Fruit fly (Drosophila melanogaster) whole organism, embryonic: ENCODE measurements around the gene Nup153.

Source experiments
- B-H2 ChIP-seq: fragments of 200-800 bp; sonication (Bioruptor generic); optimal IDR thresholded peaks from 2 replicates; lab custom pipeline; 2018; ENCODE audit warnings: missing biosample characterization, mild to moderate bottlenecking, missing genetic modification characterization
- CG10147 ChIP-seq: fragments of 200-800 bp; sonication (Bioruptor generic); optimal IDR thresholded peaks from 2 replicates; lab custom pipeline; 2019; ENCODE audit warnings: missing biosample characterization, mild to moderate bottlenecking, missing genetic modification characterization, moderate library complexity
- CG10431 ChIP-seq: fragments of 200-800 bp; sonication (Bioruptor generic); optimal IDR thresholded peaks from 3 replicates; lab custom pipeline; 2018; ENCODE audit warnings: missing biosample characterization, mild to moderate bottlenecking, missing genetic modification characterization
- CG12219 ChIP-seq: fragments of 200-800 bp; sonication (Bioruptor generic); optimal IDR thresholded peaks from 3 replicates; lab custom pipeline; 2018; ENCODE audit warnings: missing biosample characterization, mild to moderate bottlenecking, missing genetic modification characterization
- CG14667 ChIP-seq: fragments of 200-800 bp; sonication (Bioruptor generic); IDR thresholded peaks from 2 replicates; pipeline ENCODE4 v1.3.6; 2022; ENCODE audit warnings: missing biosample characterization, missing genetic modification characterization
- CG15514 ChIP-seq: fragments of 200-800 bp; sonication (Bioruptor generic); optimal IDR thresholded peaks from 3 replicates; lab custom pipeline; 2017; ENCODE audit warnings: missing biosample characterization, missing genetic modification characterization, mild to moderate bottlenecking, moderate library complexity, missing genetic modification reagents
- CG15696 ChIP-seq: fragments of 200-800 bp; sonication (Bioruptor generic); optimal IDR thresholded peaks from 2 replicates; lab custom pipeline; 2019; ENCODE audit warnings: missing biosample characterization, mild to moderate bottlenecking, missing genetic modification characterization, moderate library complexity
- CG1602 ChIP-seq: fragments of 200-800 bp; sonication (Bioruptor generic); optimal IDR thresholded peaks from 3 replicates; lab custom pipeline; 2016; ENCODE audit warnings: missing biosample characterization, missing genetic modification characterization
- CG16863 ChIP-seq: fragments of 200-800 bp; sonication (Bioruptor generic); optimal IDR thresholded peaks from 3 replicates; lab custom pipeline; 2016; ENCODE audit warnings: missing biosample characterization, missing genetic modification characterization
- CG17568 ChIP-seq: fragments of 200-800 bp; sonication (Bioruptor generic); optimal IDR thresholded peaks from 2 replicates; lab custom pipeline; 2018; ENCODE audit warnings: missing biosample characterization, mild to moderate bottlenecking, missing genetic modification characterization, moderate library complexity
- CG1792 ChIP-seq: fragments of 200-800 bp; sonication (Bioruptor generic); optimal IDR thresholded peaks from 2 replicates; lab custom pipeline; 2016; ENCODE audit warnings: missing biosample characterization, missing genetic modification characterization
- CG1832 ChIP-seq: fragments of 200-800 bp; sonication (Bioruptor generic); optimal IDR thresholded peaks from 2 replicates; lab custom pipeline; 2017; ENCODE audit warnings: missing biosample characterization, mild to moderate bottlenecking, missing genetic modification characterization, inconsistent platforms
- CG18599 ChIP-seq: fragments of 200-800 bp; sonication (Bioruptor generic); optimal IDR thresholded peaks from 3 replicates; lab custom pipeline; 2017; ENCODE audit warnings: missing biosample characterization, missing genetic modification characterization, mild to moderate bottlenecking, moderate library complexity, missing genetic modification reagents
- CG2116 ChIP-seq: fragments of 200-800 bp; sonication (Bioruptor generic); optimal IDR thresholded peaks from 3 replicates; lab custom pipeline; 2018; ENCODE audit warnings: missing biosample characterization, mild to moderate bottlenecking, missing genetic modification characterization
- CG2202 ChIP-seq: fragments of 200-800 bp; sonication (Bioruptor generic); optimal IDR thresholded peaks from 2 replicates; lab custom pipeline; 2018; ENCODE audit warnings: missing biosample characterization, mild to moderate bottlenecking, missing genetic modification characterization
- CG3407 ChIP-seq: fragments of 200-800 bp; sonication (Bioruptor generic); optimal IDR thresholded peaks from 2 replicates; lab custom pipeline; 2018; ENCODE audit warnings: missing biosample characterization, mild to moderate bottlenecking, missing genetic modification characterization
- CG7271 ChIP-seq: fragments of 200-800 bp; sonication (Bioruptor generic); optimal IDR thresholded peaks from 2 replicates; lab custom pipeline; 2018; ENCODE audit warnings: missing biosample characterization, mild to moderate bottlenecking, missing genetic modification characterization, moderate library complexity
- CG7963 ChIP-seq: fragments of 200-800 bp; sonication (Bioruptor generic); IDR thresholded peaks from 3 replicates; pipeline ENCODE4 v1.3.6; 2022; ENCODE audit warnings: missing biosample characterization, missing genetic modification characterization; ENCODE audit not compliant: partially characterized antibody
- CG9797 ChIP-seq: fragments of 200-800 bp; sonication (Bioruptor generic); optimal IDR thresholded peaks from 3 replicates; lab custom pipeline; 2018; ENCODE audit warnings: missing biosample characterization, mild to moderate bottlenecking, missing genetic modification characterization
- CHES-1-like ChIP-seq: fragments of 200-800 bp; sonication (Bioruptor generic); optimal IDR thresholded peaks from 2 replicates; lab custom pipeline; 2016; ENCODE audit warnings: missing biosample characterization, missing genetic modification characterization
- Dfd ChIP-seq, 2 experiments: fragments of >200 bp; optimal IDR thresholded peaks; 2 replicates each; lab custom pipeline; 2017; ENCODE audit warnings: missing biosample characterization in 2 of 2, missing genetic modification characterization in 2 of 2
- Drgx ChIP-seq: fragments of 200-800 bp; sonication (Bioruptor generic); IDR thresholded peaks from 2 replicates; pipeline ENCODE4 v1.3.6; 2022; ENCODE audit warnings: missing biosample characterization, missing genetic modification characterization
- HLH54F ChIP-seq: fragments of 200-800 bp; sonication (Bioruptor generic); optimal IDR thresholded peaks from 3 replicates; lab custom pipeline; 2016; ENCODE audit warnings: missing biosample characterization, missing genetic modification characterization
- Hand ChIP-seq: fragments of 200-800 bp; sonication (Bioruptor generic); optimal IDR thresholded peaks from 2 replicates; lab custom pipeline; 2017; ENCODE audit warnings: mild to moderate bottlenecking, missing biosample characterization, missing genetic modification reagents, missing genetic modification characterization
- HmgD ChIP-seq: fragments of 200-800 bp; sonication (Bioruptor generic); optimal IDR thresholded peaks from 3 replicates; lab custom pipeline; 2016; ENCODE audit warnings: missing biosample characterization, missing genetic modification characterization
- HmgZ ChIP-seq: fragments of 200-800 bp; sonication (Bioruptor generic); optimal IDR thresholded peaks from 2 replicates; lab custom pipeline; 2018; ENCODE audit warnings: missing biosample characterization, mild to moderate bottlenecking, missing genetic modification characterization
- Hr78 ChIP-seq, 2 experiments: fragments of 200-800 bp in 1 of 2; fragments of >200 bp in 1 of 2; sonication (Bioruptor generic) in 1 of 2; optimal IDR thresholded peaks; 2 replicates each; lab custom pipeline; 2017 to 2019; ENCODE audit warnings: missing biosample characterization in 2 of 2, missing genetic modification characterization in 2 of 2, mild to moderate bottlenecking in 1 of 2, moderate library complexity in 1 of 2
- Mad ChIP-seq: fragments of 200-800 bp; sonication (Bioruptor generic); optimal IDR thresholded peaks from 2 replicates; lab custom pipeline; 2016; ENCODE audit warnings: missing biosample characterization, missing genetic modification characterization
- Mrtf ChIP-seq: fragments of 200-800 bp; sonication (Bioruptor generic); IDR thresholded peaks from 3 replicates; pipeline ENCODE4 v1.3.6; 2022; ENCODE audit warnings: missing biosample characterization, missing genetic modification characterization
- PHDP ChIP-seq: fragments of 200-800 bp; sonication (Bioruptor generic); optimal IDR thresholded peaks from 3 replicates; lab custom pipeline; 2018; ENCODE audit warnings: missing biosample characterization, mild to moderate bottlenecking, missing genetic modification characterization, moderate library complexity
- Sry-δ ChIP-seq: fragments of 200-800 bp; sonication (Bioruptor generic); optimal IDR thresholded peaks from 2 replicates; lab custom pipeline; 2016; ENCODE audit warnings: missing biosample characterization, missing genetic modification characterization
- ara ChIP-seq: fragments of 200-800 bp; sonication (Bioruptor generic); IDR thresholded peaks from 2 replicates; pipeline ENCODE4 v1.3.6; 2022; ENCODE audit warnings: missing biosample characterization, missing genetic modification characterization
- ato ChIP-seq: fragments of 200-800 bp; sonication (Bioruptor generic); IDR thresholded peaks from 2 replicates; pipeline ENCODE4 v1.3.6; 2022; ENCODE audit warnings: missing biosample characterization, missing genetic modification characterization; ENCODE audit not compliant: partially characterized antibody
- bcd ChIP-seq: fragments of 200-800 bp; sonication (Bioruptor generic); optimal IDR thresholded peaks from 2 replicates; lab custom pipeline; 2017; ENCODE audit warnings: missing biosample characterization, mild to moderate bottlenecking, missing genetic modification characterization
- btn ChIP-seq: fragments of 200-800 bp; sonication (Bioruptor generic); optimal IDR thresholded peaks from 2 replicates; lab custom pipeline; 2016; ENCODE audit warnings: missing biosample characterization, missing genetic modification characterization
- chn ChIP-seq: fragments of 200-800 bp; sonication (Bioruptor generic); optimal IDR thresholded peaks from 2 replicates; lab custom pipeline; 2016; ENCODE audit warnings: missing biosample characterization, missing genetic modification characterization
- dm ChIP-seq: fragments of 200-800 bp; sonication (Bioruptor generic); optimal IDR thresholded peaks from 3 replicates; lab custom pipeline; 2016; ENCODE audit warnings: missing biosample characterization, missing genetic modification characterization
- esg ChIP-seq: fragments of 200-800 bp; sonication (Bioruptor generic); conservative IDR thresholded peaks from 2 replicates; pipeline ENCODE4 v1.3.6; 2022; ENCODE audit warnings: missing biosample characterization, missing genetic modification characterization
- gcm2 ChIP-seq: fragments of 200-800 bp; sonication (Bioruptor generic); optimal IDR thresholded peaks from 2 replicates; lab custom pipeline; 2016; ENCODE audit warnings: missing biosample characterization, missing genetic modification characterization
- gem ChIP-seq: fragments of 200-800 bp; sonication (Bioruptor generic); optimal IDR thresholded peaks from 2 replicates; lab custom pipeline; 2019; ENCODE audit warnings: missing biosample characterization, mild to moderate bottlenecking, missing genetic modification characterization, moderate library complexity
- gfzf ChIP-seq: fragments of 200-800 bp; sonication (Bioruptor generic); optimal IDR thresholded peaks from 2 replicates; lab custom pipeline; 2016; ENCODE audit warnings: missing biosample characterization, mild to moderate bottlenecking, missing genetic modification characterization, moderate library complexity
- hkb ChIP-seq, 2 experiments: fragments of 200-800 bp in 1 of 2; fragments of >200 bp in 1 of 2; sonication (Bioruptor generic) in 1 of 2; IDR thresholded peaks in 1 of 2; optimal IDR thresholded peaks in 1 of 2; 2 replicates each; pipeline versions ENCODE4 v1.3.6 to Lab custom; 2017 to 2022; ENCODE audit warnings: missing biosample characterization in 1 of 2, missing genetic modification characterization in 1 of 2
- ken ChIP-seq: fragments of 200-800 bp; sonication (Bioruptor generic); IDR thresholded peaks from 3 replicates; pipeline ENCODE4 v1.3.6; 2022; ENCODE audit warnings: missing biosample characterization, missing genetic modification characterization
- maf-S ChIP-seq: fragments of 200-800 bp; sonication (Bioruptor generic); optimal IDR thresholded peaks from 2 replicates; lab custom pipeline; 2016; ENCODE audit warnings: missing biosample characterization, missing genetic modification characterization
- nmo ChIP-seq: fragments of 200-800 bp; sonication (Bioruptor generic); optimal IDR thresholded peaks from 2 replicates; lab custom pipeline; 2018; ENCODE audit warnings: missing biosample characterization, mild to moderate bottlenecking, missing genetic modification characterization, moderate library complexity
- psq ChIP-seq: fragments of 200-800 bp; sonication (Bioruptor generic); optimal IDR thresholded peaks from 2 replicates; lab custom pipeline; 2017; ENCODE audit warnings: missing biosample characterization, missing genetic modification characterization
- pzg ChIP-seq: fragments of 200-800 bp; sonication (Bioruptor generic); optimal IDR thresholded peaks from 3 replicates; lab custom pipeline; 2018; ENCODE audit warnings: missing biosample characterization, mild to moderate bottlenecking, missing genetic modification characterization, moderate library complexity
- rib ChIP-seq: fragments of 200-800 bp; sonication (Bioruptor generic); IDR thresholded peaks from 2 replicates; pipeline ENCODE4 v1.3.6; 2022; ENCODE audit warnings: missing biosample characterization, missing genetic modification characterization
- slp2 ChIP-seq: fragments of 200-800 bp; sonication (Bioruptor generic); optimal IDR thresholded peaks from 2 replicates; lab custom pipeline; 2016; ENCODE audit warnings: missing biosample characterization, missing genetic modification characterization
- so ChIP-seq: fragments of 200-800 bp; sonication (Bioruptor generic); IDR thresholded peaks from 3 replicates; pipeline ENCODE4 v1.3.6; 2022; ENCODE audit warnings: missing biosample characterization, missing genetic modification characterization
- twi ChIP-seq: fragments of 200-800 bp; optimal IDR thresholded peaks from 2 replicates; lab custom pipeline; 2019; ENCODE audit warnings: missing biosample characterization, mild to moderate bottlenecking, missing genetic modification characterization, moderate library complexity

Gene Nup153

DNA sequence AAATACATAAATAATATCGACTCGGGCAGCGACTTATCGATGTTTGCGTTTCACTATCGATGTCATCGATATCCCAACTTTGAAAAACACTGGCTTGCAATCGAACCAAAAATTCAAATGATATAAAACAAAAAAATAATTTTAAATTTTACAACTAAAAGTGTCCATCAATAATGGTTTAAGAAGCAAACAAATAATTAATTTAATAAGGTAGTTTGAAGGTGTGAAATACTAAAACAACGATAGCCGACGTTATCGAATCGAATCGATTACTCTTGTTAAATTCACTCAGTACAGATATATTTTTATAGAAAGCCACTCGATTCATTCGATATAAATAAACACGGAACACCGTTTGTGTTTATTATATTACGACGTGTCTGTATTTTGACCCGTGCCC is 5.6 kb upstream of the Nup153 start, which contains the start of the genes SMC3 and Ubc7 (continued):
- TF ChIP-seq CG2202 (tag; lab: Kevin White, UChicago) (no peak), bcd (GFP tag; lab: Kevin White, UChicago) (no peak), CG7271 (tag; lab: Kevin White, UChicago) (no peak), CG1832 (GFP tag; lab: Kevin White, UChicago) (no peak), CG1602 (GFP tag; lab: Kevin White, UChicago) (no peak), btn (GFP tag; lab: Kevin White, UChicago) (no peak), CG7963 (GFP tag; lab: Robert Waterston, UW) (peak; percentile 86), CG18599 (GFP tag; lab: Kevin White, UChicago) (no peak), CHES-1-like (GFP tag; lab: Kevin White, UChicago) (no peak), CG10431 (GFP tag; lab: Kevin White, UChicago) (no peak), nmo (GFP tag; lab: Kevin White, UChicago) (peak; percentile 16), rib (no peak), CG3407 (GFP tag; lab: Kevin White, UChicago) (no peak), CG15514 (GFP tag; lab: Kevin White, UChicago) (peak; percentile 45), CG10147 (GFP tag; lab: Kevin White, UChicago) (peak; percentile 20), B-H2 (no peak), HmgD (GFP tag; lab: Kevin White, UChicago) (no peak), gfzf (GFP tag; lab: Kevin White, UChicago) (no peak), Hr78 (GFP tag; optimal IDR thresholded peaks at IDR 0.05; lab: Kevin White, UChicago) (no peak), HmgZ (tag; lab: Kevin White, UChicago) (no peak), CG2116 (GFP tag; lab: Kevin White, UChicago) (peak; percentile 90), ara (GFP tag; lab: Robert Waterston, UW) (no peak), Sry-δ (GFP tag; lab: Kevin White, UChicago) (peak; percentile 61), maf-S (no peak), esg (GFP tag; lab: Robert Waterston, UW) (no peak), pzg (peak; percentile 28), Dfd (GFP tag; optimal IDR thresholded peaks at IDR 0.05; lab: Kevin White, UChicago) (no peak), dm (GFP tag; lab: Kevin White, UChicago) (no peak), twi (tag; lab: Kevin White, UChicago) (no peak), ato (GFP tag; lab: Robert Waterston, UW) (peak; percentile 87), Drgx (GFP tag; lab: Robert Waterston, UW) (no peak), CG16863 (GFP tag; lab: Kevin White, UChicago) (no peak), hkb (optimal IDR thresholded peaks at IDR 0.05; lab: Kevin White, UChicago) (no peak), hkb (GFP tag; IDR thresholded peaks at IDR 0.05; lab: Robert Waterston, UW) (no peak), CG15696 (tag; lab: Kevin White, UChicago) (no peak), ken (no peak), gcm2 (GFP tag; lab: Kevin White, UChicago) (no peak), CG14667 (no peak), CG17568 (GFP tag; lab: Kevin White, UChicago) (no peak), Mad (GFP tag; lab: Kevin White, UChicago) (no peak), so (GFP tag; lab: Robert Waterston, UW) (no peak), CG12219 (no peak), Mrtf (GFP tag; lab: Robert Waterston, UW) (no peak), slp2 (GFP tag; lab: Kevin White, UChicago) (no peak), HLH54F (GFP tag; lab: Kevin White, UChicago) (no peak), CG9797 (GFP tag; lab: Kevin White, UChicago) (no peak), chn (GFP tag; lab: Kevin White, UChicago) (no peak), gem (tag; lab: Kevin White, UChicago) (no peak), psq (no peak), Hand (GFP tag; lab: Kevin White, UChicago) (no peak), PHDP (tag; lab: Kevin White, UChicago) (no peak), CG1792 (no peak)
